Fruit fly (Drosophila melanogaster) whole organism, pupa: ENCODE data around the gene ph-d.

Experiments used
- CG14655 ChIP-seq: fragments of 200-800 bp; sonication (Bioruptor generic); optimal IDR thresholded peaks from 3 replicates; lab custom pipeline; 2017; ENCODE audit warnings: mild to moderate bottlenecking, missing biosample characterization, missing genetic modification reagents, missing genetic modification characterization
- CG15710 ChIP-seq: fragments of 200-800 bp; sonication (Bioruptor generic); optimal IDR thresholded peaks from 2 replicates; lab custom pipeline; 2018; ENCODE audit warnings: missing biosample characterization, mild to moderate bottlenecking, missing genetic modification characterization, moderate library complexity
- CG32121 ChIP-seq: fragments of 200-800 bp; sonication (Bioruptor generic); IDR thresholded peaks from 2 replicates; pipeline ENCODE4 v1.3.6; 2022; ENCODE audit warnings: missing biosample characterization, missing genetic modification characterization
- CG34367 ChIP-seq: fragments of 200-800 bp; sonication (Bioruptor generic); optimal IDR thresholded peaks from 2 replicates; lab custom pipeline; 2018; ENCODE audit warnings: missing biosample characterization, mild to moderate bottlenecking, missing genetic modification characterization
- CG4496 ChIP-seq: fragments of 200-800 bp; sonication (Bioruptor generic); IDR thresholded peaks from 3 replicates; pipeline ENCODE4 v1.3.6; 2022; ENCODE audit warnings: missing biosample characterization, missing genetic modification characterization
- CG8301 ChIP-seq: fragments of 200-800 bp; sonication (Bioruptor generic); optimal IDR thresholded peaks from 2 replicates; lab custom pipeline; 2018; ENCODE audit warnings: missing biosample characterization, mild to moderate bottlenecking, missing genetic modification characterization
- CG9948 ChIP-seq: fragments of 200-800 bp; sonication (Bioruptor generic); optimal IDR thresholded peaks from 2 replicates; lab custom pipeline; 2018; ENCODE audit warnings: missing biosample characterization, mild to moderate bottlenecking, missing genetic modification characterization, moderate library complexity
- D1 ChIP-seq: fragments of 200-800 bp; sonication (Bioruptor generic); optimal IDR thresholded peaks from 2 replicates; lab custom pipeline; 2018; ENCODE audit warnings: missing biosample characterization, mild to moderate bottlenecking, missing genetic modification characterization, moderate library complexity
- EcR ChIP-seq: fragments of 200-800 bp; sonication (Bioruptor generic); optimal IDR thresholded peaks from 3 replicates; lab custom pipeline; 2019; ENCODE audit warnings: missing biosample characterization, missing genetic modification characterization, mild to moderate bottlenecking, moderate library complexity, missing genetic modification reagents
- Pif1A ChIP-seq: fragments of 200-800 bp; sonication (Bioruptor generic); optimal IDR thresholded peaks from 3 replicates; lab custom pipeline; 2016; ENCODE audit warnings: missing biosample characterization, missing genetic modification characterization
- fd96Ca ChIP-seq: fragments of 200-800 bp; sonication (Bioruptor generic); IDR thresholded peaks from 3 replicates; pipeline ENCODE4 v1.3.6; 2022; ENCODE audit warnings: missing biosample characterization, missing genetic modification characterization

dm6 chrX:2141854-2142216 lies 18.7 kb upstream of the ph-d start:
- TF ChIP-seq fd96Ca (GFP tag; lab: Robert Waterston, UW) = no peak
- no peak for TF ChIP-seq CG9948 (tag; lab: Kevin White, UChicago)
- no peak for TF ChIP-seq CG34367 (tag; lab: Kevin White, UChicago)
- TF ChIP-seq EcR (GFP tag; lab: Kevin White, UChicago) = no peak
- TF ChIP-seq D1 (tag; lab: Kevin White, UChicago) = no peak
- TF ChIP-seq CG4496 (GFP tag; lab: Robert Waterston, UW) = peak; percentile 60; the same call in 2 of the 3 replicates
- peak; percentile 54 for TF ChIP-seq Pif1A
- peak; percentile 5 for TF ChIP-seq CG15710
- TF ChIP-seq CG32121 (GFP tag; lab: Robert Waterston, UW) = peak; percentile 51
- TF ChIP-seq CG8301 = peak; percentile 11
- peak; percentile 34 for TF ChIP-seq CG14655 (GFP tag; lab: Kevin White, UChicago)
